Worm (Caenorhabditis elegans): ENCODE results near the gene mvk-1.
A peak's percentile ranks its signal among the peaks of the same experiment; 100 is the strongest.

Gene mvk-1

ce11 chrIII:6158642-6159475 lies 22.8 kb upstream of the mvk-1 start, which contains the start of gene nfm-1 (continued):
- peak; percentile 60 for TF ChIP-seq lsl-1 (GFP tag; optimal IDR thresholded peaks at IDR 0.05)
- TF ChIP-seq dpff-1 (tag; optimal IDR thresholded peaks at IDR 0.05), result peak; percentile 42
- no peak for TF ChIP-seq F55B11.4 (tag; optimal IDR thresholded peaks at IDR 0.05; ENCODE audit: borderline replicate concordance, insufficient read depth)
- peak; percentile 28 for TF ChIP-seq pha-4 (tag; optimal IDR thresholded peaks at IDR 0.05)
- TF ChIP-seq mcd-1 (GFP tag; IDR thresholded peaks at IDR 0.05), result peak; percentile 62
- TF ChIP-seq ceh-100 (GFP tag; IDR thresholded peaks at IDR 0.05), result peak; percentile 54; the same call in 1 of the 2 replicates
- TF ChIP-seq bed-2 (GFP tag; IDR thresholded peaks at IDR 0.05), result no peak
- peak; percentile 39 for TF ChIP-seq zim-3 (tag; optimal IDR thresholded peaks at IDR 0.05)
- peak; percentile 72 for TF ChIP-seq Y56A3A.18 (GFP tag; IDR thresholded peaks at IDR 0.05)
- TF ChIP-seq Y95B8A.8 (GFP tag; IDR thresholded peaks at IDR 0.05), result 0 out of 2 replicates have a peak, but pooled peaks have one; percentile 5
- TF ChIP-seq ceh-27 (GFP tag; optimal IDR thresholded peaks at IDR 0.05), result peak; percentile 9
- TF ChIP-seq ceh-91 (GFP tag; IDR thresholded peaks at IDR 0.05), result peak; percentile 39; the same call in 1 of the 2 replicates
- 0 out of 2 replicates have a peak, but pooled peaks have one; percentile 56 for TF ChIP-seq ceh-40 (GFP tag; IDR thresholded peaks at IDR 0.05)
- TF ChIP-seq ceh-79 (tag; optimal IDR thresholded peaks at IDR 0.05), result no peak
- peak; percentile 78 for TF ChIP-seq nhr-90 (tag; optimal IDR thresholded peaks at IDR 0.05)
- no peak for TF ChIP-seq zfh-2 (GFP tag; conservative IDR thresholded peaks at IDR 0.05)
- TF ChIP-seq ekl-4 (GFP tag; IDR thresholded peaks at IDR 0.05), result peak; percentile 78; the same call in 1 of the 2 replicates
- TF ChIP-seq C06A6.2 (GFP tag; conservative IDR thresholded peaks at IDR 0.05), result peak; percentile 66; the same call in 1 of the 2 replicates
- no peak for TF ChIP-seq sea-2 (GFP tag; IDR thresholded peaks at IDR 0.05)
- TF ChIP-seq egl-44 (GFP tag; IDR thresholded peaks at IDR 0.05), result peak; percentile 78
- peak; percentile 84 for TF ChIP-seq rpc-1 (optimal IDR thresholded peaks at IDR 0.05)
- peak; percentile 91 for TF ChIP-seq rpc-1 (tag; optimal IDR thresholded peaks at IDR 0.05)
- TF ChIP-seq Y53F4B.3 (GFP tag; IDR thresholded peaks at IDR 0.05), result no peak
- no peak for TF ChIP-seq xnd-1 (tag; optimal IDR thresholded peaks at IDR 0.05)
- TF ChIP-seq C17E4.6 (GFP tag; IDR thresholded peaks at IDR 0.05), result 0 out of 2 replicates have a peak, but pooled peaks have one; percentile 41
- TF ChIP-seq him-1 (tag; optimal IDR thresholded peaks at IDR 0.05), result peak; percentile 95
- TF ChIP-seq dpl-1 (GFP tag; optimal IDR thresholded peaks at IDR 0.05), result peak; percentile 42
- peak; percentile 61 for TF ChIP-seq K12H6.12 (tag; optimal IDR thresholded peaks at IDR 0.05)
- no peak for TF ChIP-seq hlh-26 (GFP tag; conservative IDR thresholded peaks at IDR 0.05)
- peak; percentile 87 for TF ChIP-seq D2030.7 (GFP tag; IDR thresholded peaks at IDR 0.05)
- TF ChIP-seq nhr-179 (tag; optimal IDR thresholded peaks at IDR 0.05), result no peak
- TF ChIP-seq sdz-38 (tag; optimal IDR thresholded peaks at IDR 0.05), result no peak
- peak; percentile 88 for TF ChIP-seq lin-26 (GFP tag; IDR thresholded peaks at IDR 0.05)
- TF ChIP-seq mel-28 (tag; optimal IDR thresholded peaks at IDR 0.05; ENCODE audit: borderline replicate concordance), result no peak
- no peak for TF ChIP-seq hlh-12 (tag; optimal IDR thresholded peaks at IDR 0.05)
- TF ChIP-seq egl-18 (GFP tag; IDR thresholded peaks at IDR 0.05), result no peak

ce11 chrIII:6157708-6158321 lies 21.7 kb upstream of the mvk-1 start, which contains the start of gene anmt-2:
Gene anmt-2, minus strand, starts transcription at chrIII:6157758.
- TF ChIP-seq B0261.1 (tag; optimal IDR thresholded peaks at IDR 0.05) (no peak), lin-40 (tag; optimal IDR thresholded peaks at IDR 0.05) (no peak), zfh-2 (GFP tag; conservative IDR thresholded peaks at IDR 0.05) (peak; percentile 80), gei-17 (GFP tag; optimal IDR thresholded peaks at IDR 0.05) (no peak)
